Comparison of ENCODE assay signal across 2 fruit fly cellular contexts in the genomic region with DNA sequence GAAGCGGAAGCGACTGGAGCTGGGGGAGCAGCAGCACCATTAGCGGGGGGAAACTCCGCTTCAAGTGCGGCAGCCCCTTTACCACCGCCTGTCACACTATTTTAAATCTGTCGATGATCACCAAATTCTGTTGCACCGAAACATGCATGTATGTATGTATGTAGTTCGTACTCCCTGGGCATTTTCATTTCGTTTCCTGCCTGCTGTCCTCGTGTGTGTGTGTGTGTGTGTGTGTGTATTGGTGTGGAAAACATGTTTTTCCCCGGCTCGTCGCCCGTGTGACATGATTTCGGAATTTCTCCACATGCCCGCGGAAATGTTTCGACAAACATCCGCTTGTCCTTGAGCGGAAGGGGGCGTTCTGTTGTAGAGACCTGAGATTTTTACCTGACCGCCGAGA.
A peak's percentile ranks its signal among the peaks of the same experiment; 100 is the strongest.
TF ChIP-seq lines count a peak whose summit lies in the region.

No protein-coding gene starts in this region.

- no peak for TF ChIP-seq CTCF in whole organism, embryonic (GFP tag; optimal IDR thresholded peaks at IDR 0.05; lab: Kevin White, UChicago)

TF ChIP-seq in whole organism, embryonic, 481 proteins besides CTCF, POLR2A, EP300 and RAD21:
- 0 out of 2 replicates have a peak, but pooled peaks have one; percentile 49 for TF ChIP-seq aop (GFP tag; IDR thresholded peaks at IDR 0.05; lab: Robert Waterston, UW)
- peak; percentile 21 for TF ChIP-seq nau (GFP tag; optimal IDR thresholded peaks at IDR 0.05; lab: Kevin White, UChicago)
- TF ChIP-seq wor (GFP tag; IDR thresholded peaks at IDR 0.05; lab: Robert Waterston, UW), result no peak
- TF ChIP-seq CG7745 (tag; optimal IDR thresholded peaks at IDR 0.05; lab: Kevin White, UChicago), result no peak
- TF ChIP-seq kni (GFP tag; optimal IDR thresholded peaks at IDR 0.05; lab: Kevin White, UChicago), result peak; percentile 55
- no peak for TF ChIP-seq CG1529 (GFP tag; optimal IDR thresholded peaks at IDR 0.05; lab: Kevin White, UChicago)
- peak; percentile 66 for TF ChIP-seq cg (GFP tag; optimal IDR thresholded peaks at IDR 0.05; lab: Kevin White, UChicago)
- TF ChIP-seq Nf-YB (GFP tag; optimal IDR thresholded peaks at IDR 0.05; lab: Kevin White, UChicago), result no peak
- peak; percentile 56 for TF ChIP-seq twi (tag; optimal IDR thresholded peaks at IDR 0.05; lab: Kevin White, UChicago)
- TF ChIP-seq CG3838 (GFP tag; optimal IDR thresholded peaks at IDR 0.05; lab: Kevin White, UChicago), result no peak
- no peak for TF ChIP-seq CG3163 (GFP tag; optimal IDR thresholded peaks at IDR 0.05; lab: Kevin White, UChicago)

TF ChIP-seq in whole organism, prepupa, 60 proteins besides CTCF, POLR2A, EP300 and RAD21:
- TF ChIP-seq Met (GFP tag; optimal IDR thresholded peaks at IDR 0.05; lab: Kevin White, UChicago) (no peak), CG11762 (GFP tag; optimal IDR thresholded peaks at IDR 0.05; lab: Kevin White, UChicago; ENCODE audit: insufficient read depth) (no peak), CG1621 (tag; optimal IDR thresholded peaks at IDR 0.05; lab: Kevin White, UChicago) (no peak), cyc (GFP tag; optimal IDR thresholded peaks at IDR 0.05; lab: Kevin White, UChicago) (no peak), CG9139 (GFP tag; optimal IDR thresholded peaks at IDR 0.05; lab: Kevin White, UChicago) (no peak), fkh (GFP tag; optimal IDR thresholded peaks at IDR 0.05; lab: Kevin White, UChicago) (no peak), Eip78C (GFP tag; lab: Kevin White, UChicago) (peak; percentile 11), eg (GFP tag; IDR thresholded peaks at IDR 0.05; lab: Robert Waterston, UW) (no peak)
TF ChIP-seq in whole organism, prepupa: peak in this region for 1.
